Worm (Caenorhabditis elegans) whole organism, young adult: ENCODE results near the gene sand-1.
A peak's percentile ranks its signal among the peaks of the same experiment; 100 is the strongest.
"Not testable (repeated sequence)": the region's sequence is repeated elsewhere in the genome, so short reads cannot be mapped to it uniquely, and the experiment has no call there.

ENCODE experiments used
- B0019.2 ChIP-seq: fragments of 200-800 bp; sonication (Bioruptor generic); conservative IDR thresholded peaks from 2 replicates; pipeline ENCODE4 v1.3.6; 2022; ENCODE audit warnings: missing genetic modification reagents, missing genetic modification characterization, missing compliant biosample characterization
- B0261.1 ChIP-seq: sonication (generic microtip); optimal IDR thresholded peaks from 2 replicates; lab custom pipeline; 2016; ENCODE audit warnings: mild to moderate bottlenecking, missing genetic modification characterization, moderate library complexity, missing compliant biosample characterization
- B0336.3 ChIP-seq: fragments of 200-800 bp; sonication (Bioruptor generic); IDR thresholded peaks from 2 replicates; pipeline ENCODE4 v1.3.6; 2022; ENCODE audit warnings: missing genetic modification characterization, missing compliant biosample characterization
- F23B12.7 ChIP-seq: sonication (generic microtip); optimal IDR thresholded peaks from 2 replicates; lab custom pipeline; 2017; ENCODE audit warnings: missing genetic modification characterization, mild to moderate bottlenecking, missing compliant biosample characterization, antibody characterized with exemption, moderate library complexity; ENCODE audit not compliant: insufficient read depth
- F33H1.4 ChIP-seq: fragments of 200-800 bp; sonication (Bioruptor generic); IDR thresholded peaks from 2 replicates; pipeline ENCODE4 v1.3.6; 2022; ENCODE audit warnings: missing genetic modification reagents, missing genetic modification characterization, missing compliant biosample characterization
- K11D2.4 ChIP-seq: fragments of 200-800 bp; sonication (Bioruptor generic); IDR thresholded peaks from 2 replicates; pipeline ENCODE4 v1.3.6; 2022; ENCODE audit warnings: missing genetic modification reagents, missing genetic modification characterization, missing compliant biosample characterization
- ccch-3 ChIP-seq: fragments of 200-800 bp; sonication (Bioruptor generic); optimal IDR thresholded peaks from 2 replicates; lab custom pipeline; 2018; ENCODE audit warnings: mild to moderate bottlenecking, missing genetic modification characterization, missing compliant biosample characterization
- ceh-100 ChIP-seq: fragments of 200-800 bp; sonication (Bioruptor generic); IDR thresholded peaks from 2 replicates; pipeline ENCODE4 v1.3.6; 2022; ENCODE audit warnings: missing genetic modification reagents, missing genetic modification characterization, missing compliant biosample characterization
- ceh-58 ChIP-seq: fragments of 200-800 bp; sonication (Bioruptor generic); IDR thresholded peaks from 2 replicates; pipeline ENCODE4 v1.3.6; 2022; ENCODE audit warnings: missing genetic modification characterization, missing compliant biosample characterization
- ceh-91 ChIP-seq: fragments of 200-800 bp; sonication (Bioruptor generic); IDR thresholded peaks from 2 replicates; pipeline ENCODE4 v1.3.6; 2022; ENCODE audit warnings: missing genetic modification reagents, missing genetic modification characterization, missing compliant biosample characterization
- die-1 ChIP-seq: sonication (generic microtip); optimal IDR thresholded peaks from 2 replicates; lab custom pipeline; 2016; ENCODE audit warnings: missing genotype, mild to moderate bottlenecking, missing genetic modification characterization, missing compliant biosample characterization
- dpl-1 ChIP-seq: fragments of 150-350 bp; optimal IDR thresholded peaks from 2 replicates; lab custom pipeline; 2014; ENCODE audit warnings: missing biosample characterization, missing genetic modification reagents, missing genetic modification characterization
- efl-1 ChIP-seq: fragments of 150-350 bp; optimal IDR thresholded peaks from 2 replicates; lab custom pipeline; 2014; ENCODE audit warnings: missing biosample characterization, missing genetic modification reagents, missing genetic modification characterization
- egl-18 ChIP-seq: fragments of 200-800 bp; sonication (Bioruptor generic); IDR thresholded peaks from 2 replicates; pipeline ENCODE4 v1.3.6; 2022; ENCODE audit warnings: missing genetic modification reagents, missing genetic modification characterization, missing compliant biosample characterization
- him-1 ChIP-seq: sonication (generic microtip); optimal IDR thresholded peaks from 2 replicates; lab custom pipeline; 2016; ENCODE audit warnings: missing genotype, missing genetic modification reagents, missing genetic modification characterization, missing compliant biosample characterization
- hlh-12 ChIP-seq: sonication (generic microtip); optimal IDR thresholded peaks from 2 replicates; lab custom pipeline; 2016; ENCODE audit warnings: missing genetic modification characterization, missing compliant biosample characterization
- hmg-20 ChIP-seq: fragments of 200-800 bp; sonication (Bioruptor generic); IDR thresholded peaks from 2 replicates; pipeline ENCODE4 v1.3.6; 2022; ENCODE audit warnings: missing genetic modification reagents, missing genetic modification characterization, missing compliant biosample characterization
- hrde-1 ChIP-seq: sonication (generic microtip); optimal IDR thresholded peaks from 2 replicates; lab custom pipeline; 2016; ENCODE audit warnings: missing genetic modification characterization, mild to moderate bottlenecking, missing compliant biosample characterization, moderate library complexity, missing genotype, missing genetic modification reagents, borderline replicate concordance
- lsl-1 ChIP-seq: fragments of 200-800 bp; sonication (Bioruptor generic); optimal IDR thresholded peaks from 2 replicates; lab custom pipeline; 2018; ENCODE audit warnings: mild to moderate bottlenecking, missing genetic modification characterization, moderate library complexity, missing compliant biosample characterization
- lsy-27 ChIP-seq: sonication (generic microtip); optimal IDR thresholded peaks from 2 replicates; lab custom pipeline; 2017; ENCODE audit warnings: missing genetic modification characterization, mild to moderate bottlenecking, missing compliant biosample characterization, antibody characterized with exemption, missing genotype, borderline replicate concordance; ENCODE audit not compliant: insufficient read depth
- madf-3 ChIP-seq: fragments of 200-800 bp; sonication (Bioruptor generic); IDR thresholded peaks from 2 replicates; pipeline ENCODE4 v1.3.6; 2022; ENCODE audit warnings: missing genetic modification reagents, missing genetic modification characterization, missing compliant biosample characterization
- madf-6 ChIP-seq: fragments of 200-800 bp; sonication (Bioruptor generic); IDR thresholded peaks from 2 replicates; pipeline ENCODE4 v1.3.6; 2022; ENCODE audit warnings: missing genetic modification reagents, missing genetic modification characterization, missing compliant biosample characterization
- mcd-1 ChIP-seq: fragments of 200-800 bp; sonication (Bioruptor generic); IDR thresholded peaks from 2 replicates; pipeline ENCODE4 v1.3.6; 2022; ENCODE audit warnings: missing genetic modification reagents, missing genetic modification characterization, missing compliant biosample characterization
- nhr-80 ChIP-seq: sonication (generic microtip); optimal IDR thresholded peaks from 2 replicates; lab custom pipeline; 2016; ENCODE audit warnings: missing genetic modification characterization, missing compliant biosample characterization
- pbrm-1 ChIP-seq: fragments of 200-800 bp; sonication (Bioruptor generic); IDR thresholded peaks from 2 replicates; pipeline ENCODE4 v1.3.6; 2022; ENCODE audit warnings: missing genetic modification reagents, missing genetic modification characterization, missing compliant biosample characterization
- rec-8 ChIP-seq, 2 experiments: sonication (generic microtip); optimal IDR thresholded peaks; 2 replicates each; lab custom pipeline; 2016; ENCODE audit warnings: mild to moderate bottlenecking in 2 of 2, missing genetic modification characterization in 2 of 2, missing genetic modification reagents in 2 of 2, missing genotype in 2 of 2, missing biosample characterization in 1 of 2, missing compliant biosample characterization in 1 of 2, moderate library complexity in 1 of 2
- rpc-1 ChIP-seq, 2 experiments: fragments of 150-350 bp in 1 of 2; sonication (generic microtip) in 1 of 2; optimal IDR thresholded peaks; 2 replicates each; lab custom pipeline; 2014 to 2018; ENCODE audit warnings: missing biosample characterization in 1 of 2, missing genetic modification characterization in 1 of 2, missing genetic modification reagents in 1 of 2, missing genotype in 1 of 2
- snpc-1.1 ChIP-seq: sonication (generic microtip); optimal IDR thresholded peaks from 2 replicates; lab custom pipeline; 2017; ENCODE audit warnings: missing genetic modification characterization, mild to moderate bottlenecking, missing compliant biosample characterization, antibody characterized with exemption, moderate library complexity, missing genotype, missing genetic modification reagents; ENCODE audit not compliant: insufficient read depth
- snpc-3.4 ChIP-seq: sonication (generic microtip); optimal IDR thresholded peaks from 2 replicates; lab custom pipeline; 2017; ENCODE audit warnings: missing genetic modification characterization, mild to moderate bottlenecking, missing compliant biosample characterization, antibody characterized with exemption, moderate library complexity, missing genotype, missing genetic modification reagents
- snpc-4 ChIP-seq, 5 experiments: fragments of 150-350 bp in 1 of 5; sonication (generic microtip) in 4 of 5; optimal IDR thresholded peaks; 2 replicates each; lab custom pipeline; 2014 to 2018; ENCODE audit warnings: missing genetic modification characterization in 5 of 5, missing biosample characterization in 3 of 5, antibody characterized with exemption in 2 of 5, mild to moderate bottlenecking in 2 of 5, missing compliant biosample characterization in 2 of 5, missing genotype in 2 of 5, moderate library complexity in 2 of 5, missing genetic modification reagents in 1 of 5
- somi-1 ChIP-seq: fragments of 200-800 bp; sonication (Bioruptor generic); optimal IDR thresholded peaks from 2 replicates; lab custom pipeline; 2018; ENCODE audit warnings: mild to moderate bottlenecking, missing genetic modification characterization, missing compliant biosample characterization
- tbp1 ChIP-seq: fragments of 200-800 bp; sonication (Bioruptor generic); optimal IDR thresholded peaks from 2 replicates; lab custom pipeline; 2018; ENCODE audit warnings: mild to moderate bottlenecking, missing genetic modification characterization, missing compliant biosample characterization
- unc-62 ChIP-seq: fragments of 150-350 bp; optimal IDR thresholded peaks from 2 replicates; lab custom pipeline; 2014; ENCODE audit warnings: missing biosample characterization, missing genetic modification reagents, missing genetic modification characterization
- xnd-1 ChIP-seq: sonication (generic microtip); optimal IDR thresholded peaks from 2 replicates; lab custom pipeline; 2016; ENCODE audit warnings: missing genotype, missing genetic modification reagents, missing genetic modification characterization, missing compliant biosample characterization
- ztf-26 ChIP-seq: sonication (generic microtip); optimal IDR thresholded peaks from 2 replicates; lab custom pipeline; 2017; ENCODE audit warnings: missing genetic modification characterization, missing compliant biosample characterization

The sand-1 gene

ce11 chrIV:5344168-5344567 lies 22.5 kb upstream of the sand-1 start (continued):
- TF ChIP-seq ccch-3 (no peak), F23B12.7 (tag; lab: Kevin White, UChicago) (peak; percentile 45), K11D2.4 (GFP tag; lab: Robert Waterston, UW) (no peak), dpl-1 (GFP tag; lab: Kevin White, UChicago) (no peak), him-1 (tag; lab: Kevin White, UChicago) (peak; percentile 42), somi-1 (no peak), pbrm-1 (GFP tag; lab: Robert Waterston, UW) (0 out of 2 replicates have a peak, but pooled peaks have one; percentile 53), snpc-3.4 (no peak), madf-6 (GFP tag; lab: Robert Waterston, UW) (no peak), F33H1.4 (GFP tag; lab: Robert Waterston, UW) (no peak), ceh-100 (GFP tag; lab: Robert Waterston, UW) (no peak), die-1 (peak; percentile 47), ceh-91 (GFP tag; lab: Robert Waterston, UW) (no peak), hlh-12 (tag; lab: Kevin White, UChicago) (no peak), ceh-58 (GFP tag; lab: Robert Waterston, UW) (no peak), hmg-20 (GFP tag; lab: Robert Waterston, UW) (no peak), B0019.2 (GFP tag; lab: Robert Waterston, UW) (no peak), rec-8 (tag; optimal IDR thresholded peaks at IDR 0.05; lab: Kevin White, UChicago) (no peak), unc-62 (GFP tag; lab: Kevin White, UChicago) (no peak), B0336.3 (GFP tag; lab: Robert Waterston, UW) (no peak), madf-3 (GFP tag; lab: Robert Waterston, UW) (no peak), ztf-26 (tag; lab: Kevin White, UChicago) (no peak)

- peak; percentile 72 for TF ChIP-seq nhr-80 (tag; lab: Kevin White, UChicago)
- TF ChIP-seq snpc-4 (GFP tag; optimal IDR thresholded peaks at IDR 0.05; lab: Kevin White, UChicago); rpc-1 (optimal IDR thresholded peaks at IDR 0.05; lab: Kevin White, UChicago): not testable (repeated sequence)
- peak in 1 of 4 experiments; percentile 35 for TF ChIP-seq snpc-4 (tag; optimal IDR thresholded peaks at IDR 0.05; lab: Kevin White, UChicago)
- TF ChIP-seq tbp1 (GFP tag; lab: Kevin White, UChicago): peak; percentile 75
- TF ChIP-seq B0261.1 (tag; lab: Kevin White, UChicago): peak; percentile 51
- TF ChIP-seq rpc-1 (tag; optimal IDR thresholded peaks at IDR 0.05; lab: Kevin White, UChicago): peak; percentile 42
These were observed 16.0 kb upstream of the sand-1 start, which contains the start of gene gba-4 for ce11 chrIV:5350480-5351193. Gene gba-4, minus strand, starts transcription at chrIV:5350897.

- TF ChIP-seq xnd-1 (no peak), snpc-1.1 (no peak), egl-18 (GFP tag; lab: Robert Waterston, UW) (no peak)
These were observed 13.3 kb upstream of the sand-1 start, which contains the start of gene Y4C6B.7 for ce11 chrIV:5353364-5353763. Gene Y4C6B.7, minus strand, starts transcription at chrIV:5353464.

- TF ChIP-seq dpl-1 (GFP tag; lab: Kevin White, UChicago): peak; percentile 8
- no peak for TF ChIP-seq ccch-3
- no peak for TF ChIP-seq hrde-1
- no peak for TF ChIP-seq hmg-20 (GFP tag; lab: Robert Waterston, UW)
- TF ChIP-seq lsy-27 (tag; lab: Kevin White, UChicago): no peak
- peak; percentile 61 for TF ChIP-seq efl-1 (GFP tag; lab: Kevin White, UChicago)
- no peak for TF ChIP-seq snpc-4 (GFP tag; optimal IDR thresholded peaks at IDR 0.05; lab: Kevin White, UChicago)
- TF ChIP-seq snpc-4 (tag; optimal IDR thresholded peaks at IDR 0.05; lab: Kevin White, UChicago): peak in 3 of 4 experiments; percentile 59 to 80 (median 72)
- peak; percentile 69 for TF ChIP-seq mcd-1 (GFP tag; lab: Robert Waterston, UW)
- TF ChIP-seq snpc-3.4: peak; percentile 10
- peak; percentile 24 for TF ChIP-seq tbp1 (GFP tag; lab: Kevin White, UChicago)
- peak; percentile 56 for TF ChIP-seq lsl-1 (GFP tag; lab: Kevin White, UChicago)
These were observed 12.5 kb upstream of the sand-1 start, which contains the start of gene Y4C6B.1 for ce11 chrIV:5354124-5354523. Gene Y4C6B.1, plus strand, starts transcription at chrIV:5354488.
